Fruit fly (Drosophila melanogaster) whole organism, pupa: ENCODE data around the gene Hacd1.

Experiments used
- CG9948 ChIP-seq: fragments of 200-800 bp; sonication (Bioruptor generic); optimal IDR thresholded peaks from 2 replicates; lab custom pipeline; 2018; ENCODE audit warnings: missing biosample characterization, mild to moderate bottlenecking, missing genetic modification characterization, moderate library complexity
- gl ChIP-seq: fragments of 200-800 bp; sonication (Bioruptor generic); optimal IDR thresholded peaks from 2 replicates; lab custom pipeline; 2018; ENCODE audit warnings: missing biosample characterization, mild to moderate bottlenecking, missing genetic modification characterization

- TF ChIP-seq gl (tag; lab: Kevin White, UChicago) = no peak
- TF ChIP-seq CG9948 (tag; lab: Kevin White, UChicago) = no peak
These were observed 38.4 kb downstream of the Hacd1 start for dm6 chr2L:11963422-11964322.
